Worm (Caenorhabditis elegans) whole organism, L1 larva: ENCODE data around the gene fbxa-4.

Experiments used
- C16A3.4 ChIP-seq: fragments of 150-350 bp; optimal IDR thresholded peaks from 2 replicates; lab custom pipeline; 2014; ENCODE audit warnings: missing biosample characterization, missing genetic modification characterization
- aly-2 ChIP-seq: fragments of 150-350 bp; optimal IDR thresholded peaks from 2 replicates; lab custom pipeline; 2014; ENCODE audit warnings: missing biosample characterization, missing genetic modification characterization
- jun-1 ChIP-seq: fragments of 150-350 bp; optimal IDR thresholded peaks from 2 replicates; lab custom pipeline; 2014; ENCODE audit warnings: missing biosample characterization, missing genetic modification reagents, missing genetic modification characterization
- lin-13 ChIP-seq: fragments of 150-350 bp; optimal IDR thresholded peaks from 2 replicates; lab custom pipeline; 2014; ENCODE audit warnings: missing biosample characterization, missing genetic modification reagents, missing genetic modification characterization
- lin-14 ChIP-seq: fragments of 200-800 bp; sonication (Bioruptor generic); optimal IDR thresholded peaks from 2 replicates; lab custom pipeline; 2018; ENCODE audit warnings: mild to moderate bottlenecking, missing genetic modification characterization, moderate library complexity, missing compliant biosample characterization
- lin-15B ChIP-seq: fragments of 150-350 bp; sonication (generic microtip); optimal IDR thresholded peaks from 3 replicates; lab custom pipeline; 2014; ENCODE audit warnings: missing biosample characterization, missing genetic modification characterization
- lir-3 ChIP-seq: sonication (generic microtip); optimal IDR thresholded peaks from 2 replicates; lab custom pipeline; 2016; ENCODE audit warnings: mild to moderate bottlenecking, missing genetic modification characterization, moderate library complexity, missing compliant biosample characterization; ENCODE audit not compliant: poor library complexity
- pag-3 ChIP-seq: sonication (generic microtip); optimal IDR thresholded peaks from 2 replicates; lab custom pipeline; 2017; ENCODE audit warnings: missing genetic modification characterization, mild to moderate bottlenecking, missing compliant biosample characterization, antibody characterized with exemption, borderline replicate concordance; ENCODE audit not compliant: insufficient read depth
- ztf-11 ChIP-seq, 2 experiments: sonication (generic microtip); optimal IDR thresholded peaks; 2 replicates each; lab custom pipeline; 2016 to 2017; ENCODE audit warnings: missing genetic modification characterization in 2 of 2, missing biosample characterization in 1 of 2, missing compliant biosample characterization in 1 of 2

DNA sequence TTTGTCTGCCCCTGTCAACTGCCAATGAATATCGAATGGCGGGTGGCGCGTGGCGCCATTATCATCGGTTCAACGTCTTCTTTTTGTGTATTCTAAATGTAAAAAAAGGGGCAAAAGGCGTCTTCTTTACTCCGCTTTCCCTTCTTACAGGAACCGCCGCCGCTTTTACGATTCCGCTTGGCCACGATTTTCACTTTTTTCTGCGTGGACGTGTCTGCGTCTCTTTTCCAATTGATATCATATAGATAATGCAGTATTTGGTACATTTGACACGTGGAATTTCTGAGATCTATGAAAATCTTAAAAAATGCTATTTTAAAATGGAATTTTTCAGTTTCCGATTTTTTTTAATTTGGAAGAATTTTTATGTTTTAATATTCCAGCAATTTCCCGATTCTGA, 20.2 kb upstream of the fbxa-4 start:
- TF ChIP-seq C16A3.4 (tag; lab: Kevin White, UChicago): no peak
- no peak for TF ChIP-seq ztf-11 (tag; optimal IDR thresholded peaks at IDR 0.05; lab: Kevin White, UChicago)
- no peak for TF ChIP-seq aly-2
- TF ChIP-seq lin-14 (GFP tag; lab: Kevin White, UChicago): no peak
- no peak for TF ChIP-seq lin-15B (tag; lab: Kevin White, UChicago)
- no peak for TF ChIP-seq jun-1 (tag; lab: Kevin White, UChicago)
- no peak for TF ChIP-seq lin-13
- no peak for TF ChIP-seq lir-3 (tag; lab: Kevin White, UChicago)
- no peak for TF ChIP-seq pag-3 (tag; lab: Kevin White, UChicago)
